Worm (Caenorhabditis elegans): ENCODE measurements around the gene flp-18.

DNA sequence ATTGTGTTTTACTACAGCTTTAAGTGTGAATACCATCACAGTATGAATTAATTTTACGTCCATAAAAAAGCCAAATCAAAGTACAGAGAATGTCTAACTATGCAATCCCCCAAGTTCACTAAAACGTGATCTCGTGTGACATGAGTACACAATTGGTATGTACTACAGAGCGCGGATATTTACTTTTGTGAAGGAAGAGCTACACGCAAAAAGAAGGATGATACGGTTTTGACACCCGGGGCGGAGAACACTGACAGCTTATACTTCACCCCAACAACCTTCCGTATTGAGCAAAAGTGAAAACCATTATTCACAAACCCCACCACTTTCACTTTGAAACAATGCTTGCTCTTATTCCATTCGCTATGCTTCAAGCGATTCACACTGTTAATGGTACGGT lies 36.6 kb downstream of the flp-18 start, which contains the start of gene nspg-5:
- TF ChIP-seq flt-1 (GFP tag; IDR thresholded peaks at IDR 0.05) (no peak), ztf-23 (GFP tag; IDR thresholded peaks at IDR 0.05) (no peak), ref-1 (GFP tag; conservative IDR thresholded peaks at IDR 0.05) (no peak), ztf-29 (GFP tag; IDR thresholded peaks at IDR 0.05) (no peak)
